Fruit fly (Drosophila melanogaster) whole organism, embryonic: Measurements from ENCODE around the gene CG18233.

Source experiments
- CG11398 ChIP-seq: fragments of 200-800 bp; sonication (Bioruptor generic); optimal IDR thresholded peaks from 2 replicates; lab custom pipeline; 2016; ENCODE audit warnings: missing biosample characterization, missing genetic modification characterization
- CG11695 ChIP-seq: fragments of 200-800 bp; sonication (Bioruptor generic); IDR thresholded peaks from 3 replicates; pipeline ENCODE4 v1.3.6; 2022; ENCODE audit warnings: missing biosample characterization, missing genetic modification characterization
- CG1233 ChIP-seq: fragments of 200-800 bp; sonication (Bioruptor generic); optimal IDR thresholded peaks from 4 replicates; lab custom pipeline; 2018; ENCODE audit warnings: missing biosample characterization, mild to moderate bottlenecking, missing genetic modification characterization
- CG13424 ChIP-seq: fragments of 200-800 bp; sonication (Bioruptor generic); optimal IDR thresholded peaks from 2 replicates; lab custom pipeline; 2019; ENCODE audit warnings: missing biosample characterization, mild to moderate bottlenecking, missing genetic modification characterization, moderate library complexity
- CG14860 ChIP-seq: fragments of 200-800 bp; sonication (Bioruptor generic); IDR thresholded peaks from 3 replicates; pipeline ENCODE4 v1.3.6; 2022; ENCODE audit warnings: missing biosample characterization, missing genetic modification characterization; ENCODE audit not compliant: partially characterized antibody
- CG1603 ChIP-seq: fragments of 200-800 bp; sonication (Bioruptor generic); optimal IDR thresholded peaks from 2 replicates; lab custom pipeline; 2019; ENCODE audit warnings: missing biosample characterization, mild to moderate bottlenecking, missing genetic modification characterization, moderate library complexity
- CG17829 ChIP-seq: fragments of 200-800 bp; optimal IDR thresholded peaks from 2 replicates; lab custom pipeline; 2019; ENCODE audit warnings: missing biosample characterization, mild to moderate bottlenecking, missing genetic modification characterization, moderate library complexity
- CG18476 ChIP-seq: fragments of 200-800 bp; sonication (Bioruptor generic); optimal IDR thresholded peaks from 2 replicates; lab custom pipeline; 2016; ENCODE audit warnings: missing biosample characterization, mild to moderate bottlenecking, missing genetic modification characterization
- CG32767 ChIP-seq: fragments of 200-800 bp; sonication (Bioruptor generic); IDR thresholded peaks from 2 replicates; pipeline ENCODE4 v1.3.6; 2022; ENCODE audit warnings: missing biosample characterization, missing genetic modification characterization
- CG4328 ChIP-seq: fragments of 200-800 bp; sonication (Bioruptor generic); optimal IDR thresholded peaks from 3 replicates; lab custom pipeline; 2017; ENCODE audit warnings: missing biosample characterization, missing genetic modification reagents, missing genetic modification characterization
- CG4360 ChIP-seq: fragments of 200-800 bp; sonication (Bioruptor generic); IDR thresholded peaks from 2 replicates; pipeline ENCODE4 v1.3.6; 2022; ENCODE audit warnings: missing biosample characterization, missing genetic modification characterization
- CG43689 ChIP-seq: fragments of 200-800 bp; sonication (Bioruptor generic); IDR thresholded peaks from 2 replicates; pipeline ENCODE4 v1.3.6; 2022; ENCODE audit warnings: missing biosample characterization, missing genetic modification characterization
- CG4404 ChIP-seq: fragments of 200-800 bp; sonication (Bioruptor generic); IDR thresholded peaks from 2 replicates; pipeline ENCODE4 v1.3.6; 2022; ENCODE audit warnings: missing biosample characterization, missing genetic modification characterization
- CG4820 ChIP-seq: fragments of 200-800 bp; sonication (Bioruptor generic); optimal IDR thresholded peaks from 3 replicates; lab custom pipeline; 2016; ENCODE audit warnings: missing biosample characterization, missing genetic modification characterization
- CG7963 ChIP-seq: fragments of 200-800 bp; sonication (Bioruptor generic); IDR thresholded peaks from 3 replicates; pipeline ENCODE4 v1.3.6; 2022; ENCODE audit warnings: missing biosample characterization, missing genetic modification characterization; ENCODE audit not compliant: partially characterized antibody
- CG8388 ChIP-seq: fragments of 200-800 bp; sonication (Bioruptor generic); optimal IDR thresholded peaks from 2 replicates; lab custom pipeline; 2019; ENCODE audit warnings: missing biosample characterization, mild to moderate bottlenecking, missing genetic modification characterization, moderate library complexity
- CG8944 ChIP-seq: fragments of 200-800 bp; sonication (Bioruptor generic); optimal IDR thresholded peaks from 3 replicates; lab custom pipeline; 2016; ENCODE audit warnings: missing biosample characterization, missing genetic modification characterization
- Chrac-16 ChIP-seq: fragments of 200-800 bp; sonication (Bioruptor generic); optimal IDR thresholded peaks from 3 replicates; lab custom pipeline; 2016; ENCODE audit warnings: missing biosample characterization, missing genetic modification characterization
- Dbx ChIP-seq: fragments of 200-800 bp; sonication (Bioruptor generic); IDR thresholded peaks from 3 replicates; pipeline ENCODE4 v1.3.6; 2022; ENCODE audit warnings: missing biosample characterization, missing genetic modification characterization
- Dip3 ChIP-seq: fragments of 200-800 bp; sonication (Bioruptor generic); optimal IDR thresholded peaks from 3 replicates; lab custom pipeline; 2016; ENCODE audit warnings: missing biosample characterization, missing genetic modification characterization
- HLH3B ChIP-seq: fragments of 200-800 bp; sonication (Bioruptor generic); IDR thresholded peaks from 2 replicates; pipeline ENCODE4 v1.3.6; 2022; ENCODE audit warnings: missing biosample characterization, missing genetic modification characterization
- MBD-R2 ChIP-seq: fragments of 200-800 bp; sonication (Bioruptor generic); IDR thresholded peaks from 2 replicates; pipeline ENCODE4 v1.3.6; 2022; ENCODE audit warnings: missing biosample characterization, missing genetic modification characterization
- Myb ChIP-seq: fragments of 200-800 bp; sonication (Bioruptor generic); optimal IDR thresholded peaks from 2 replicates; lab custom pipeline; 2016; ENCODE audit warnings: missing biosample characterization, missing genetic modification characterization
- NC2α ChIP-seq: fragments of 200-800 bp; sonication (Bioruptor generic); optimal IDR thresholded peaks from 2 replicates; lab custom pipeline; 2016; ENCODE audit warnings: missing biosample characterization, missing genetic modification characterization
- Oaz ChIP-seq: fragments of 200-800 bp; sonication (Bioruptor generic); IDR thresholded peaks from 2 replicates; pipeline ENCODE4 v1.3.6; 2022; ENCODE audit warnings: missing biosample characterization, missing genetic modification characterization
- Oli ChIP-seq: fragments of 200-800 bp; sonication (Bioruptor generic); optimal IDR thresholded peaks from 2 replicates; lab custom pipeline; 2018; ENCODE audit warnings: missing biosample characterization, mild to moderate bottlenecking, missing genetic modification characterization, moderate library complexity
- Ptx1 ChIP-seq: fragments of 200-800 bp; sonication (Bioruptor generic); IDR thresholded peaks from 2 replicates; pipeline ENCODE4 v1.3.6; 2022; ENCODE audit warnings: missing biosample characterization, missing genetic modification characterization
- Rfx ChIP-seq: fragments of 200-800 bp; sonication (Bioruptor generic); IDR thresholded peaks from 2 replicates; pipeline ENCODE4 v1.3.6; 2022; ENCODE audit warnings: missing biosample characterization, missing genetic modification characterization
- Side ChIP-seq: fragments of 200-800 bp; sonication (Bioruptor generic); optimal IDR thresholded peaks from 2 replicates; lab custom pipeline; 2016; ENCODE audit warnings: missing biosample characterization, missing genetic modification characterization
- Sry-δ ChIP-seq: fragments of 200-800 bp; sonication (Bioruptor generic); optimal IDR thresholded peaks from 2 replicates; lab custom pipeline; 2016; ENCODE audit warnings: missing biosample characterization, missing genetic modification characterization
- Stat92E ChIP-seq, 3 experiments: fragments of >200 bp in 2 of 3; fragments of 200-800 bp in 1 of 3; sonication (Bioruptor generic) in 1 of 3; optimal IDR thresholded peaks; 2 replicates each; lab custom pipeline; 2017 to 2019; ENCODE audit warnings: missing biosample characterization in 3 of 3, missing genetic modification characterization in 3 of 3, mild to moderate bottlenecking in 1 of 3, moderate library complexity in 1 of 3
- Xbp1 ChIP-seq: fragments of 200-800 bp; sonication (Bioruptor generic); optimal IDR thresholded peaks from 3 replicates; lab custom pipeline; 2016; ENCODE audit warnings: missing biosample characterization, mild to moderate bottlenecking, missing genetic modification characterization
- btn ChIP-seq: fragments of 200-800 bp; sonication (Bioruptor generic); optimal IDR thresholded peaks from 2 replicates; lab custom pipeline; 2016; ENCODE audit warnings: missing biosample characterization, missing genetic modification characterization
- crp ChIP-seq, 2 experiments: fragments of 200-800 bp; sonication (Bioruptor generic); optimal IDR thresholded peaks; 2 replicates in 1 of 2; 3 replicates in 1 of 2; lab custom pipeline; 2017; ENCODE audit warnings: missing biosample characterization in 2 of 2, missing genetic modification characterization in 2 of 2, mild to moderate bottlenecking in 1 of 2, moderate library complexity in 1 of 2
- dan ChIP-seq: fragments of 200-800 bp; sonication (Bioruptor generic); IDR thresholded peaks from 2 replicates; pipeline ENCODE4 v1.3.6; 2022; ENCODE audit warnings: missing biosample characterization, missing genetic modification characterization
- dati ChIP-seq: fragments of 200-800 bp; sonication (Bioruptor generic); IDR thresholded peaks from 2 replicates; pipeline ENCODE4 v1.3.6; 2022; ENCODE audit warnings: missing biosample characterization, missing genetic modification characterization
- dm ChIP-seq: fragments of 200-800 bp; sonication (Bioruptor generic); optimal IDR thresholded peaks from 3 replicates; lab custom pipeline; 2016; ENCODE audit warnings: missing biosample characterization, missing genetic modification characterization
- emc ChIP-seq: fragments of 200-800 bp; sonication (Bioruptor generic); optimal IDR thresholded peaks from 2 replicates; lab custom pipeline; 2016; ENCODE audit warnings: missing biosample characterization, missing genetic modification characterization
- gem ChIP-seq: fragments of 200-800 bp; sonication (Bioruptor generic); optimal IDR thresholded peaks from 2 replicates; lab custom pipeline; 2019; ENCODE audit warnings: missing biosample characterization, mild to moderate bottlenecking, missing genetic modification characterization, moderate library complexity
- grau ChIP-seq: fragments of 200-800 bp; optimal IDR thresholded peaks from 3 replicates; lab custom pipeline; 2019; ENCODE audit warnings: missing biosample characterization, mild to moderate bottlenecking, missing genetic modification characterization, moderate library complexity
- gsb-n ChIP-seq: fragments of 200-800 bp; sonication (Bioruptor generic); optimal IDR thresholded peaks from 3 replicates; lab custom pipeline; 2018; ENCODE audit warnings: missing biosample characterization, mild to moderate bottlenecking, missing genetic modification characterization
- jigr1 ChIP-seq: fragments of 200-800 bp; sonication (Bioruptor generic); IDR thresholded peaks from 3 replicates; pipeline ENCODE4 v1.3.6; 2022; ENCODE audit warnings: missing biosample characterization, missing genetic modification characterization
- mam ChIP-seq: fragments of 200-800 bp; sonication (Bioruptor generic); optimal IDR thresholded peaks from 3 replicates; lab custom pipeline; 2016; ENCODE audit warnings: missing biosample characterization, missing genetic modification characterization
- pb ChIP-seq: fragments of 200-800 bp; sonication (Bioruptor generic); optimal IDR thresholded peaks from 3 replicates; lab custom pipeline; 2016; ENCODE audit warnings: missing biosample characterization, missing genetic modification characterization
- pum ChIP-seq: fragments of 200-800 bp; sonication (Bioruptor generic); optimal IDR thresholded peaks from 2 replicates; lab custom pipeline; 2016; ENCODE audit warnings: missing biosample characterization, missing genetic modification characterization
- row ChIP-seq: fragments of 200-800 bp; sonication (Bioruptor generic); IDR thresholded peaks from 3 replicates; pipeline ENCODE4 v1.3.6; 2022; ENCODE audit warnings: missing biosample characterization, missing genetic modification characterization
- sob ChIP-seq: fragments of 200-800 bp; sonication (Bioruptor generic); IDR thresholded peaks from 2 replicates; pipeline ENCODE4 v1.3.6; 2022; ENCODE audit warnings: missing biosample characterization, missing genetic modification characterization
- twi ChIP-seq: fragments of 200-800 bp; optimal IDR thresholded peaks from 2 replicates; lab custom pipeline; 2019; ENCODE audit warnings: missing biosample characterization, mild to moderate bottlenecking, missing genetic modification characterization, moderate library complexity
- zf30C ChIP-seq: fragments of 200-800 bp; sonication (Bioruptor generic); optimal IDR thresholded peaks from 3 replicates; lab custom pipeline; 2018; ENCODE audit warnings: missing biosample characterization, mild to moderate bottlenecking, missing genetic modification characterization
- zfh1 ChIP-seq: fragments of 200-800 bp; sonication (Bioruptor generic); IDR thresholded peaks from 3 replicates; pipeline ENCODE4 v1.3.6; 2022; ENCODE audit warnings: missing biosample characterization, missing genetic modification characterization

CG18233 gene

dm6 chr3L:18620988-18621734 is 15.9 kb downstream of the CG18233 start (continued):
- peak in 1 of 3 experiments; percentile 53 for TF ChIP-seq Stat92E (GFP tag; optimal IDR thresholded peaks at IDR 0.05; lab: Kevin White, UChicago)
- TF ChIP-seq grau, result peak; percentile 48
- TF ChIP-seq CG13424 (tag; lab: Kevin White, UChicago), result peak; percentile 10
- TF ChIP-seq Side (GFP tag; lab: Kevin White, UChicago), result peak; percentile 54
- TF ChIP-seq Ptx1 (GFP tag; lab: Robert Waterston, UW), result 0 out of 2 replicates have a peak, but pooled peaks have one; percentile 15
- TF ChIP-seq CG8388 (GFP tag; lab: Kevin White, UChicago), result peak; percentile 55
- TF ChIP-seq CG14860 (GFP tag; lab: Robert Waterston, UW), result peak; percentile 9; the same call in 1 of the 3 replicates
- TF ChIP-seq pum (GFP tag; lab: Kevin White, UChicago), result peak; percentile 14
- peak; percentile 72 for TF ChIP-seq Dbx (GFP tag; lab: Robert Waterston, UW)
- TF ChIP-seq dan (GFP tag; lab: Robert Waterston, UW), result no peak
- peak; percentile 48 for TF ChIP-seq CG17829 (tag; lab: Kevin White, UChicago)
- TF ChIP-seq dati (GFP tag; lab: Robert Waterston, UW), result no peak
- TF ChIP-seq CG4328, result no peak
- no peak for TF ChIP-seq CG1233 (GFP tag; lab: Kevin White, UChicago)
- TF ChIP-seq crp (GFP tag; optimal IDR thresholded peaks at IDR 0.05; lab: Kevin White, UChicago), result peak; percentile 40 to 85
- TF ChIP-seq Chrac-16 (GFP tag; lab: Kevin White, UChicago), result peak; percentile 45
- 0 out of 2 replicates have a peak, but pooled peaks have one; percentile 11 for TF ChIP-seq CG32767 (GFP tag; lab: Robert Waterston, UW)
- peak; percentile 16 for TF ChIP-seq dm (GFP tag; lab: Kevin White, UChicago)
- peak; percentile 80 for TF ChIP-seq mam (GFP tag; lab: Kevin White, UChicago)
- peak; percentile 81; the same call in 1 of the 2 replicates for TF ChIP-seq CG4360
- TF ChIP-seq HLH3B (GFP tag; lab: Robert Waterston, UW), result no peak
- TF ChIP-seq Myb (GFP tag; lab: Kevin White, UChicago), result peak; percentile 4
- no peak for TF ChIP-seq CG4404 (GFP tag; lab: Robert Waterston, UW)
- peak; percentile 27 for TF ChIP-seq Oli (tag; lab: Kevin White, UChicago)
- peak; percentile 70 for TF ChIP-seq Rfx (GFP tag; lab: Robert Waterston, UW)
- TF ChIP-seq CG11695 (GFP tag; lab: Robert Waterston, UW), result no peak
- peak; percentile 39; the same call in 1 of the 3 replicates for TF ChIP-seq CG7963 (GFP tag; lab: Robert Waterston, UW)
- TF ChIP-seq NC2α, result no peak
- peak; percentile 50 for TF ChIP-seq Xbp1
- TF ChIP-seq sob (GFP tag; lab: Robert Waterston, UW), result peak; percentile 54; the same call in 1 of the 2 replicates
- TF ChIP-seq gsb-n (tag; lab: Kevin White, UChicago), result peak; percentile 56
- TF ChIP-seq MBD-R2 (GFP tag; lab: Robert Waterston, UW), result peak; percentile 30; the same call in 1 of the 2 replicates
- TF ChIP-seq row (GFP tag; lab: Robert Waterston, UW), result peak; percentile 91
- peak; percentile 14 for TF ChIP-seq twi (tag; lab: Kevin White, UChicago)
- TF ChIP-seq CG8944 (GFP tag; lab: Kevin White, UChicago), result peak; percentile 48
- 0 out of 3 replicates have a peak, but pooled peaks have one; percentile 19 for TF ChIP-seq zfh1
- TF ChIP-seq CG43689 (GFP tag; lab: Robert Waterston, UW), result no peak
- peak; percentile 39 for TF ChIP-seq CG4820
- no peak for TF ChIP-seq Oaz
- TF ChIP-seq btn (GFP tag; lab: Kevin White, UChicago), result no peak
- peak; percentile 41 for TF ChIP-seq pb (GFP tag; lab: Kevin White, UChicago)
- peak; percentile 81 for TF ChIP-seq zf30C
- TF ChIP-seq CG1603 (tag; lab: Kevin White, UChicago), result peak; percentile 44
- TF ChIP-seq CG11398 (GFP tag; lab: Kevin White, UChicago), result peak; percentile 4
- TF ChIP-seq jigr1 (GFP tag; lab: Robert Waterston, UW), result no peak
- TF ChIP-seq CG18476 (GFP tag; lab: Kevin White, UChicago), result no peak
- TF ChIP-seq gem (tag; lab: Kevin White, UChicago), result peak; percentile 62
- peak; percentile 46 for TF ChIP-seq Sry-δ
- peak; percentile 20 for TF ChIP-seq Dip3 (GFP tag; lab: Kevin White, UChicago)
- peak; percentile 51 for TF ChIP-seq emc (GFP tag; lab: Kevin White, UChicago)
